Fruit fly (Drosophila melanogaster): ENCODE measurements around the gene Hand.

The Hand gene

DNA sequence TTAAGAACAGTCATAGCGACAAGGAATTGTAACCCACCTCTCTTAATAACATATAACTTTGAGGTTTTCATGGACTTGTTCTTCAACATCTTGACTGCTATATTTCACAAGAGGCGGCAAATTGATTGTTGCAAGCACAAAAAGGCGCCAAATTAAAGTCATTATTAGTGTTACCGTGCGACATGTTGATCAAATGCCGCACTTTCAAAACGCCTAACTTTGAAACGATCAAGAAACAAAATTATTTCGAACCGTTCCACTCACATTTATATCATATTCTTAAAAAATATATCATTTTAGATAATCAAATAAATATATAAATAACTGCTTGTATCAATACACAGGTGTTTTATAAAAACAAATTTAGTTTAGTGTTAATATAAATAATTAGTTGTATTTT, 32.6 kb upstream of the Hand start, which contains the start of gene RnrL:
Gene RnrL (minus strand): TSS at position 154 of the 400 bp plus-strand sequence.
- TF ChIP-seq Myc (optimal IDR thresholded peaks at IDR 0.05) (no peak), ttk (optimal IDR thresholded peaks at IDR 0.05) (no peak), Sin3A (optimal IDR thresholded peaks at IDR 0.05) (no peak), insv (optimal IDR thresholded peaks at IDR 0.05) (no peak), psq (optimal IDR thresholded peaks at IDR 0.05) (no peak), h (optimal IDR thresholded peaks at IDR 0.05) (no peak)

DNA sequence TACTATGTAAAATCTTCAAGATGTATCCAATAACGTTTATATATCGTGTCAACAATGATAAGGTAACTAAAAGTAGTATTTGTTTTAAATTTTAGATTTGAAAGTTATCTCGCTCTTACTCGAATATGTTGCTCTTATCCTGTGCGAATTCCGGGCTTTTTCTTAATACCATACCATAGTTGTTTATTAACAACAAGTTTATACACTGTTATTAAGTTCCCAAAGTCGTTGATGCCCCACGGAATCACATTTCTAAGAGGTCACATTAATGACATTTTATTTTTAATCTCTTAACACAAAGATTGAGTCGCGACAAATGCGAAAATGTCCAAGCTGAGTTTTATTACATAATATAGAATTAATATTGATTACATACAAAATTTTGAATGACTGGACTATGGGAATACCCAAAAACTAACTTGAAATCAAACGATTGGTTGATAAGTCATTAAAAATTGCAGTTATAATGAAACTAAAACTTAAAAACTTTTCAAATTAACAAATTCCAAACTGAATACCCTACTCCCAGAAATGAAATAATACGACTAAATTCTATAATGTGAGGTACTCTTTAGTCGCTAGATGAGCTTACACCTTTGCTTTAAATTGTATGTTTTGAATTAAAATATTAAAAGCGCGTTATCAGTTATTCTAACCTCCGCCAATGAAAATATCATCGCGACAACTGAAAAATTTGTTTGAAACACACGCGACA, 27.7 kb upstream of the Hand start, which contains the start of gene CG5381:
Gene CG5381 (minus strand): TSS at position 330 of the 715 bp plus-strand sequence.
- TF ChIP-seq psq (optimal IDR thresholded peaks at IDR 0.05) (no peak), ttk (optimal IDR thresholded peaks at IDR 0.05) (no peak), insv (optimal IDR thresholded peaks at IDR 0.05) (no peak), Myc (optimal IDR thresholded peaks at IDR 0.05) (no peak), Sin3A (optimal IDR thresholded peaks at IDR 0.05) (no peak), h (optimal IDR thresholded peaks at IDR 0.05) (no peak)

DNA sequence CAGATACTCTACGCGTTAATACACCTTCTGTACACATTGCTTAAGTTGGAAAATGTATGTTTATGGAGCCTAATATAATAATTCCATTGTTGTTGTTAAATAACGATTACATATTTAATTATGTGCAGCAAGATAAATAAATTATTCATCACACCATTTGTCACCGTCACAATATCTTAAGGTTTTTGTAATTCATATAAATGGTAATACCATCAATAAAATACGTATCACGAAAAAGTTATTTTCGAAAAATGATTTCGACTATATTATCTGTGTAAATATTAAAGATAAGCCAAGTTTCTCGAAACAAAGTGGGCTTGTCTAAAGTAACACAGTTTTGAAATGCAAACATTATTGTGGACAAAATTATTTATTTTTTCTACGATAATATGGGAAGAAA, 27.0 kb upstream of the Hand start, which contains the start of gene CG4995:
Gene CG4995 (plus strand): TSS at position 301 of the 400 bp plus-strand sequence.
- TF ChIP-seq psq (optimal IDR thresholded peaks at IDR 0.05) (no peak), h (optimal IDR thresholded peaks at IDR 0.05) (no peak), ttk (optimal IDR thresholded peaks at IDR 0.05) (no peak), insv (optimal IDR thresholded peaks at IDR 0.05) (no peak), Myc (optimal IDR thresholded peaks at IDR 0.05) (no peak), Sin3A (optimal IDR thresholded peaks at IDR 0.05) (no peak)

DNA sequence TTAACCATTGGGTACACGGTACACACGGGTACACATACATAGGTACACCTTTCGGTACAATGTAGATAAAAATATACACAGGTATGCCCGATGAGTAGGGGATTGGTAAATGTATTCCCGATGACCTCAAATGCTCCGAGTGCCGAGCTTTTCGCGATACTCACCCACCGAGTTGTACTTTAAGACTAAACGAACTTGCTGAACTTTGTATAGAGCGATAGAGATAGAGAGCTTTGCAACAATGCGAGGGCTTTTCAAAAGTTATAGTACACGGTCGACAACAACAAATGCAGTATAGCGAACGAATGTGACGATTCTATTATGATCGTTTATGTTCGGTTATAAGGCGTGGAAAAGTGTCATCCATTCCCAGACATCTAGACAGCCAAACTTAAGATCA, 26.4 kb upstream of the Hand start:
- no peak for TF ChIP-seq Sin3A (optimal IDR thresholded peaks at IDR 0.05)
- TF ChIP-seq h (optimal IDR thresholded peaks at IDR 0.05), result no peak
- no peak for TF ChIP-seq psq (optimal IDR thresholded peaks at IDR 0.05)
- TF ChIP-seq insv (optimal IDR thresholded peaks at IDR 0.05), result no peak
- TF ChIP-seq ttk (optimal IDR thresholded peaks at IDR 0.05), result no peak
- no peak for TF ChIP-seq Myc (optimal IDR thresholded peaks at IDR 0.05)

DNA sequence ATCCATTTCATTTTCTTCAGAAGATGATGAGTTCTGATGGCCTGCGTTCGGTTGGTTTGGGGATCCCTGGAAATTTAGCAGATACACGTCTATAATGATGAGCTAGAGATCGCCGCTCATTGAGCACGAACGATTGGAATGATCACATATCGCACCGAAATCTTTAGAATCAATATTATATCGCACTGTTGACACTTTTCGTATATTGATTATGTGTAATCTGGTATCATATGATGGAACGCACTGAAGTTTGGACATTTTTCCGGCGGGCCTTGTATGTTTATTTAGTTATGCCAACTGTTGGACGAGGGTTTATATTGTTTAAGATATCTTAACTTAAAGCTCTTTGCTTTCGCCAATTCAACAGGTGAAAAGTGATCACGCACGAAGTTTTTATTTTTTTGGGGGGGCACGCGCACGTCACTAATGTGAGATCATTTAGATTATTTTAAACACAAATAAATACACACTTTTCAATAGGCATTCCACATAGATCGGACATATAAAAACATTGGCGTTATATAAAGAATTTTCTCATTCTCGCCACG, 25.9 kb upstream of the Hand start:
- TF ChIP-seq ttk (optimal IDR thresholded peaks at IDR 0.05), result no peak
- TF ChIP-seq h (optimal IDR thresholded peaks at IDR 0.05), result no peak
- no peak for TF ChIP-seq Sin3A (optimal IDR thresholded peaks at IDR 0.05)
- TF ChIP-seq Myc (optimal IDR thresholded peaks at IDR 0.05), result no peak
- TF ChIP-seq psq (optimal IDR thresholded peaks at IDR 0.05), result no peak

DNA sequence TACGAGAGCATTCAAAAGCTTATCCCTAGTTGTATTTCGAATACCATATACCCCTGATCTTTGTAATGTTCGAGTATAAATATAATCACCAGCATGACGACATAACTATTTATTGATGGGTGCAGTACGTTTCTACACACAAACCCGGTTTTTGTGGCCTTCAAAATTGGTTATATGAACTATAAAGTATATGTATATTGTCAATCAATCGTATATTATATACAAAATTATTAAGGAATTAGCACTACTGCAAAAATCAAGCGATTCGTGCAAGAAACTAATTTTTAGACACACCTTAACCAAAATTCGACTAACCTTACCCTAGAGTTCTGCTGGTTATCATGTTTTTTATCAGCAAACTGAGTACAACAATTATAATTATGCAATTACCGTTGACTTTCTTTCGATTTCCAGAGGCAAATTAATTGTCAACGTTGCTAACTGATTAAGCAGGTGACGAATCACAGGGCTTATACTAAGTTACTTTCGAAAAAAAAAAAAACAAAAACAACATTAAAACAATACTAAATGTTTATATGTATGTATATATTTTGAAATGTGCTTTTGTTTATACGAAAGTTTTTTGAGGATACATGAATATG, 25.1 kb upstream of the Hand start:
- TF ChIP-seq Myc (optimal IDR thresholded peaks at IDR 0.05), result no peak
- no peak for TF ChIP-seq Sin3A (optimal IDR thresholded peaks at IDR 0.05)
- no peak for TF ChIP-seq psq (optimal IDR thresholded peaks at IDR 0.05)
- no peak for TF ChIP-seq ttk (optimal IDR thresholded peaks at IDR 0.05)
- TF ChIP-seq insv (optimal IDR thresholded peaks at IDR 0.05), result no peak
- no peak for TF ChIP-seq h (optimal IDR thresholded peaks at IDR 0.05)

DNA sequence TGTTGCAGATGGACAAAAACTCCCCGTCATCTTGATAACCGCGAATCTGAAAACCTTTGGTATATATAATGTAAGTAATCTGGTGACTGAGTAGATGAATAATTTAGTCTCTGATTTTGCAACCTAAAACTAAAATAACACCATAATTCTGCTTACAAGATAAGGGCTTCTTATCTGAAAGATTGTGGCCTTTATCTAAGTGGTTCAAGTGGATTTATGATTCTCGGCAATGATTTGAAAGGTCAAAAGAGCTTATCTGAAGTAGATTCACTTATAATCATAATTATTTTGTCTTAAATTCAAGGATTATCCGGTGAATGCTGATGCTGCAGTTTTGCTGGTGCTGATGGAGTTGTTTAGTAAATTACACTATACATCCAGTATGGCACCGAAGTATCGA, 20.7 kb upstream of the Hand start:
- TF ChIP-seq ttk (optimal IDR thresholded peaks at IDR 0.05), result no peak
- TF ChIP-seq Myc (optimal IDR thresholded peaks at IDR 0.05), result no peak
- no peak for TF ChIP-seq h (optimal IDR thresholded peaks at IDR 0.05)
- no peak for TF ChIP-seq Sin3A (optimal IDR thresholded peaks at IDR 0.05)
- no peak for TF ChIP-seq insv (optimal IDR thresholded peaks at IDR 0.05)
- no peak for TF ChIP-seq psq (optimal IDR thresholded peaks at IDR 0.05)

DNA sequence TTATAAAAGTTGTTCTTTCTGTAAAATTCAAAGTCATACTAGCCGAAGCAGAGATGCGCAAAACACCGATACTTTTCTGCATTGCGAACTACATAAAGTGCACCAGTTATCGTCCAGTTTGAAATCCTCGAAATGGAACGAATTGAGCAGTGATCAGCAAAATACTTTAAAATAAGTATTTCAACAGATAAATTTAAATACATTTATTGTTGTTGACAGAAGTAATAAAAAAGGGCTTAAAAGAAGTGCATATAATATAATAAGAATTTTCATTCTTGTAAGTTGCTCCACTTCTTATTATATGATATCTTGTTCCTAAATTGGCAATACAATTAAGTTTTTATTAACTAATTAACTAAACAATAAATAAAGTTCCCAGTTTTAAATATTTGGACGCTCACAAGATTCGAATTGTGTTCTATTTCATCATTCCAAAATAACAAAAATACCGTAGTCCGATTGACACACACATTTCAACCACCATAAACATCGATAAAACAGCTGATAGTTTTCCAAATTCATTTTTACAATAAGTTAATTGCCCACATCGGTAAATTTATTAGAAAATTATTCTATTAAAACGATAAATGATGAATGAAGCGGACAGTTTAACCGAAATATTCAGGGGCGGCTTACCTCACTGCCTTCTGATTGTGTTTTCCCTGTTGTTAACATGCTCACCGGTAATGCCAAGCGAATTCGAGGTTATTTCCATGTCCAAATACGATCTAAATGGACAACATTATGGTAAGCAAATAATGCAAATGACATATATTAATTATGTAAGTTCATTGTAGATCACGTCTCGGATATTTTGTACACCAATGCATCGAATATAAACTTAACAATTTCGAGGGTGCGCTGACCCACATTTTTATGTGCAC, 19.4 kb upstream of the Hand start, which contains the start of the genes Usp14 and CG4972:
Gene Usp14 (minus strand): TSS at position 70 of the 884 bp plus-strand sequence.
Gene CG4972 (plus strand): TSS at position 466 of the 884 bp plus-strand sequence.
- TF ChIP-seq ttk (optimal IDR thresholded peaks at IDR 0.05) (no peak), insv (optimal IDR thresholded peaks at IDR 0.05) (no peak), psq (optimal IDR thresholded peaks at IDR 0.05) (no peak), h (optimal IDR thresholded peaks at IDR 0.05) (no peak), Sin3A (optimal IDR thresholded peaks at IDR 0.05) (no peak), Myc (optimal IDR thresholded peaks at IDR 0.05) (no peak)

DNA sequence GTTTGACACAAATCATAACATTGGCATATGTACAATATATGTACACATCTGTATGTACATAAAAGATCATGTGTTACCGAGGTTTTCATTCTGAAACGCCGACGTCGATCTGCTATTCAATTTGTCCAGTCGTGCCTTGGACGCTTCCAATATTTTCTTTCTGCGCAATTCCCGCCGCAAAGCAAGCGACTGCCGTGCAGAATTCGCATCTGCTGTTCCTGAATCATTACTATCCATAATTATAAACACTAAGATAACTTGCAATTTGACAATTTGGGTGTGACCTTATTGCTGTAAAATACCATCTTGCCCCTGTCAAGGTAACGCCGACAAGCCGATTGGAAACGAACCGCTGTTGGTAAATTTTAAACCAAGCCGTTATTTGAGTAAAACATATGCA, 16.6 kb upstream of the Hand start:
- TF ChIP-seq insv (optimal IDR thresholded peaks at IDR 0.05), result no peak
- TF ChIP-seq Myc (optimal IDR thresholded peaks at IDR 0.05), result no peak
- no peak for TF ChIP-seq psq (optimal IDR thresholded peaks at IDR 0.05)
- TF ChIP-seq ttk (optimal IDR thresholded peaks at IDR 0.05), result no peak
- no peak for TF ChIP-seq h (optimal IDR thresholded peaks at IDR 0.05)
- TF ChIP-seq Sin3A (optimal IDR thresholded peaks at IDR 0.05), result no peak

DNA sequence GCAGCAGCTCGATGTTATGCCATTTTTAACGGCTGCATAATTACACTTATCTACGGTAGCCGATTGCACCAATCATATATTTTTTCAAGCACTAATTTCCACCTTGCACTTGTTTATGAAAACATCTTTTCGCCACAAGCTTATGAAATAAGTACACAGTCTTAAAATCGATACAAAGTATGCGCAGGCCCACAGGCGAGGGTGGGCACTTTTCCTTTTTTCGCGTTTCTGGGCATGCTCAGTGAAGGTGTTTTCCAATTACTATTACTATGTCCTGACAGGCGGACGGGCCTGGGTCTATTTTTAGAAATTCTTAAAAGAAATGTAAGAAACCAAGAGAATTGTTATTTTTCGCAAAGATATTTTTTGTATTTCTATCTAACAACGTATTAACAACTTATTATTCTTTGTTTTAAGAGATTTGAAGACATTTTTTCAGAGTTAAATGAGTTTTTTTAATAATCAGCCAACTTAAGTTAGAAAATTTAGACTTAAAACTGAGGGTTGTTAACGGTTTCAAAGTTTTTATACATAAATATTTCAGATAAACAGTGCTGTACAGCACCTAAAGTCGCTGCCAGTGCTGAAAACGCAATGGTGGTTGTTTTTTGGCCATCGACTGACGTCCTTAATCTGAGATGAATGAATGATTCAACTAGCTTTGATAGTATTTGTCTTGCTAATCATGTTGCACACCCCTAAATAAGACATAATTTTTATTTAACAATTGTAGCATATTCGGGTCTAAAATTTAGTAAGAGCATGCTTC, 15.6 kb upstream of the Hand start, which contains the start of gene Cdk5alpha:
Gene Cdk5alpha (minus strand): TSS at position 343 of the 769 bp plus-strand sequence.
- TF ChIP-seq ttk (optimal IDR thresholded peaks at IDR 0.05) (no peak), Myc (optimal IDR thresholded peaks at IDR 0.05) (no peak), h (optimal IDR thresholded peaks at IDR 0.05) (no peak), psq (optimal IDR thresholded peaks at IDR 0.05) (no peak), insv (optimal IDR thresholded peaks at IDR 0.05) (no peak), Sin3A (optimal IDR thresholded peaks at IDR 0.05) (no peak)
